Fruit fly (Drosophila melanogaster) whole organism, embryonic: ENCODE results near the gene plum.

Experiments used
- Max ChIP-seq: fragments of 200-800 bp; sonication (Bioruptor generic); optimal IDR thresholded peaks from 2 replicates; lab custom pipeline; 2016; ENCODE audit warnings: missing biosample characterization, mild to moderate bottlenecking, missing genetic modification characterization
- Neu2 ChIP-seq: fragments of 200-800 bp; sonication (Bioruptor generic); optimal IDR thresholded peaks from 3 replicates; lab custom pipeline; 2016; ENCODE audit warnings: missing biosample characterization, missing genetic modification characterization, borderline replicate concordance
- gcm2 ChIP-seq: fragments of 200-800 bp; sonication (Bioruptor generic); optimal IDR thresholded peaks from 2 replicates; lab custom pipeline; 2016; ENCODE audit warnings: missing biosample characterization, missing genetic modification characterization
- zen2 ChIP-seq: fragments of 200-800 bp; sonication (Bioruptor generic); IDR thresholded peaks from 3 replicates; pipeline ENCODE4 v1.3.6; 2022; ENCODE audit warnings: missing biosample characterization, missing genetic modification characterization; ENCODE audit not compliant: partially characterized antibody

DNA sequence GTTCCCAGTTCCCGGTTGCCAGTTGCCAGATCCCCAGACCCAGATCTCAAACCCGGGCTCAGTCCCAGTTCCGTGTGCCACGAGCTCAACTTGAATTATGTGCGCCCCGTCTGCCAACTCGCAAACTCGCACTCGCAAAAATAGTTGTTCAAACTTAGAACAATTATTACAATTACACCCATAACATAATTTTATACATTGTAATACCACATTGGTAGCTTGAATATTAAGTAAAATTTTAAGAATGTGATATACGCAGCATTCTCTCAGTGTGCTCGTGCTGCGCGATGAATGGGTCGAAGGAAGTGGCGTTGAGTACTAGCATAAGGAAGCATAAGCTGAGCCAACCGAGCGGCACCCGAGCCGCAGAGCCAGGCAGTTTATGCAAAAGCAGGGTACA, 27.2 kb downstream of the plum start:
- TF ChIP-seq zen2 (GFP tag; lab: Robert Waterston, UW): no peak
- TF ChIP-seq Neu2 (GFP tag; lab: Kevin White, UChicago): no peak
- no peak for TF ChIP-seq Max (GFP tag; lab: Kevin White, UChicago)
- TF ChIP-seq gcm2 (GFP tag; lab: Kevin White, UChicago): no peak
